Worm (Caenorhabditis elegans): Measurements from ENCODE around the gene ccm-2.

Gene ccm-2

ce11 chrIV:1818467-1819076, 15.9 kb upstream of the ccm-2 start:
- peak; percentile 76 for TF ChIP-seq egrh-3 (GFP tag; IDR thresholded peaks at IDR 0.05)
- no peak for TF ChIP-seq lsl-1 (GFP tag; optimal IDR thresholded peaks at IDR 0.05)
- TF ChIP-seq zfh-2 (GFP tag; conservative IDR thresholded peaks at IDR 0.05) = peak; percentile 91

- TF ChIP-seq ceh-58 (GFP tag; IDR thresholded peaks at IDR 0.05) (no peak), zfh-2 (GFP tag; conservative IDR thresholded peaks at IDR 0.05) (0 out of 2 replicates have a peak, but pooled peaks have one; percentile 17)
Observed at ce11 chrIV:1820153-1820552, 14.3 kb upstream of the ccm-2 start, which contains the start of gene col-109. TSS of gene col-109 (minus strand) at chrIV:1820253.

ce11 chrIV:1821550-1821949, 12.9 kb upstream of the ccm-2 start, which contains the start of gene Y38C1BA.4:
TSS of gene Y38C1BA.4 (plus strand) at chrIV:1821850.
- no peak for TF ChIP-seq ztf-18 (tag; optimal IDR thresholded peaks at IDR 0.05)
- TF ChIP-seq die-1 (tag; optimal IDR thresholded peaks at IDR 0.05) = no peak
- no peak for TF ChIP-seq F22D6.2 (tag; optimal IDR thresholded peaks at IDR 0.05)
- no peak for TF ChIP-seq snpc-3.4 (tag; optimal IDR thresholded peaks at IDR 0.05)
- no peak for TF ChIP-seq hlh-12 (tag; optimal IDR thresholded peaks at IDR 0.05)
- no peak for TF ChIP-seq akir-1 (GFP tag; optimal IDR thresholded peaks at IDR 0.05)
- no peak for TF ChIP-seq ztf-6 (GFP tag; IDR thresholded peaks at IDR 0.05)
- TF ChIP-seq mcd-1 (GFP tag; IDR thresholded peaks at IDR 0.05) = no peak
- no peak for TF ChIP-seq B0035.1 (tag; optimal IDR thresholded peaks at IDR 0.05)
- TF ChIP-seq egl-44 (GFP tag; IDR thresholded peaks at IDR 0.05) = no peak
- no peak for TF ChIP-seq somi-1 (GFP tag; optimal IDR thresholded peaks at IDR 0.05)
- TF ChIP-seq snpc-1.3 (tag; optimal IDR thresholded peaks at IDR 0.05; ENCODE audit: insufficient read depth) = no peak
- no peak for TF ChIP-seq F23B12.7 (tag; optimal IDR thresholded peaks at IDR 0.05; ENCODE audit: insufficient read depth)
- no peak for TF ChIP-seq tlf-1 (GFP tag; optimal IDR thresholded peaks at IDR 0.05)
- no peak for TF ChIP-seq ztf-3 (GFP tag; optimal IDR thresholded peaks at IDR 0.05)
- no peak for TF ChIP-seq dpff-1 (tag; optimal IDR thresholded peaks at IDR 0.05)
- TF ChIP-seq chd-7 (tag; optimal IDR thresholded peaks at IDR 0.05) = no peak
- no peak for TF ChIP-seq snpc-1.1 (tag; optimal IDR thresholded peaks at IDR 0.05; ENCODE audit: insufficient read depth)

- TF ChIP-seq lin-40 (tag; optimal IDR thresholded peaks at IDR 0.05) = peak; percentile 34
- no peak for TF ChIP-seq Y53F4B.3 (GFP tag; IDR thresholded peaks at IDR 0.05)
- TF ChIP-seq lsy-27 (tag; optimal IDR thresholded peaks at IDR 0.05; ENCODE audit: borderline replicate concordance, insufficient read depth) = no peak
- TF ChIP-seq dpl-1 (GFP tag; optimal IDR thresholded peaks at IDR 0.05) = no peak
- TF ChIP-seq mcd-1 (GFP tag; IDR thresholded peaks at IDR 0.05) = peak; percentile 27; the same call in 1 of the 2 replicates
- TF ChIP-seq zim-3 (tag; optimal IDR thresholded peaks at IDR 0.05) = no peak
- TF ChIP-seq aptf-2 (GFP tag; conservative IDR thresholded peaks at IDR 0.05) = no peak
- TF ChIP-seq rcor-1 (GFP tag; IDR thresholded peaks at IDR 0.05) = 0 out of 2 replicates have a peak, but pooled peaks have one; percentile 7
- no peak for TF ChIP-seq ceh-91 (GFP tag; IDR thresholded peaks at IDR 0.05)
- TF ChIP-seq rec-8 (tag; optimal IDR thresholded peaks at IDR 0.05) = no peak
- no peak for TF ChIP-seq nhr-120 (GFP tag; IDR thresholded peaks at IDR 0.05)
- TF ChIP-seq attf-6 (GFP tag; IDR thresholded peaks at IDR 0.05) = no peak
- no peak for TF ChIP-seq attf-3 (GFP tag; conservative IDR thresholded peaks at IDR 0.05)
- TF ChIP-seq snpc-4 (GFP tag; optimal IDR thresholded peaks at IDR 0.05) = no peak
- peak in 1 of 4 experiments; percentile 17 for TF ChIP-seq snpc-4 (tag; optimal IDR thresholded peaks at IDR 0.05)
- no peak for TF ChIP-seq sptf-2 (GFP tag; optimal IDR thresholded peaks at IDR 0.05)
- no peak for TF ChIP-seq ama-1 (optimal IDR thresholded peaks at IDR 0.05)
- TF ChIP-seq ama-1 (GFP tag; optimal IDR thresholded peaks at IDR 0.05) = no peak
- TF ChIP-seq athp-1 (tag; optimal IDR thresholded peaks at IDR 0.05) = no peak
- TF ChIP-seq cebp-2 (GFP tag; IDR thresholded peaks at IDR 0.05) = no peak
- 0 out of 2 replicates have a peak, but pooled peaks have one; percentile 10 for TF ChIP-seq dox-1 (GFP tag; IDR thresholded peaks at IDR 0.05)
- no peak for TF ChIP-seq B0261.1 (tag; optimal IDR thresholded peaks at IDR 0.05)
Observed at ce11 chrIV:1824065-1824531, 10.3 kb upstream of the ccm-2 start, which contains the start of gene cmk-1. TSS of gene cmk-1 (plus strand) at chrIV:1824481.

Measured in whole organism, young adult.